Fruit fly (Drosophila melanogaster) whole organism, prepupa: ENCODE measurements around the gene tara.

Source experiments
- Blimp-1 ChIP-seq: fragments of 200-800 bp; sonication (Bioruptor generic); optimal IDR thresholded peaks from 3 replicates; lab custom pipeline; 2017; ENCODE audit warnings: missing biosample characterization, missing genetic modification characterization, mild to moderate bottlenecking, moderate library complexity, missing genetic modification reagents
- CG10631 ChIP-seq: fragments of 200-800 bp; sonication (Bioruptor generic); optimal IDR thresholded peaks from 2 replicates; lab custom pipeline; 2016; ENCODE audit warnings: missing biosample characterization, missing genetic modification characterization
- CG10669 ChIP-seq: fragments of 200-800 bp; sonication (Bioruptor generic); optimal IDR thresholded peaks from 3 replicates; lab custom pipeline; 2018; ENCODE audit warnings: missing biosample characterization, mild to moderate bottlenecking, missing genetic modification characterization, moderate library complexity
- CG11762 ChIP-seq: fragments of 200-800 bp; sonication (Bioruptor generic); optimal IDR thresholded peaks from 3 replicates; lab custom pipeline; 2016; ENCODE audit warnings: missing biosample characterization, missing genetic modification characterization; ENCODE audit not compliant: insufficient read depth
- CG11902 ChIP-seq: fragments of 200-800 bp; sonication (Bioruptor generic); optimal IDR thresholded peaks from 3 replicates; lab custom pipeline; 2016; ENCODE audit warnings: missing biosample characterization, missing genetic modification characterization
- CG15336 ChIP-seq: fragments of 200-800 bp; sonication (Bioruptor generic); IDR thresholded peaks from 2 replicates; pipeline ENCODE4 v1.3.6; 2022; ENCODE audit warnings: missing biosample characterization, missing genetic modification characterization
- CG1621 ChIP-seq: fragments of 200-800 bp; sonication (Bioruptor generic); optimal IDR thresholded peaks from 3 replicates; lab custom pipeline; 2018; ENCODE audit warnings: missing biosample characterization, mild to moderate bottlenecking, missing genetic modification characterization
- CG16779 ChIP-seq: fragments of 200-800 bp; sonication (Bioruptor generic); optimal IDR thresholded peaks from 3 replicates; lab custom pipeline; 2017; ENCODE audit warnings: missing biosample characterization, mild to moderate bottlenecking, missing genetic modification characterization
- CG3032 ChIP-seq: fragments of 200-800 bp; optimal IDR thresholded peaks from 2 replicates; lab custom pipeline; 2019; ENCODE audit warnings: missing biosample characterization, mild to moderate bottlenecking, missing genetic modification characterization, moderate library complexity
- CG31627 ChIP-seq: fragments of 200-800 bp; sonication (Bioruptor generic); optimal IDR thresholded peaks from 3 replicates; lab custom pipeline; 2016; ENCODE audit warnings: missing biosample characterization, missing genetic modification characterization
- CG32006 ChIP-seq: fragments of 200-800 bp; sonication (Bioruptor generic); optimal IDR thresholded peaks from 3 replicates; lab custom pipeline; 2017; ENCODE audit warnings: missing biosample characterization, mild to moderate bottlenecking, missing genetic modification characterization
- CG34406 ChIP-seq: fragments of 200-800 bp; sonication (Bioruptor generic); optimal IDR thresholded peaks from 3 replicates; lab custom pipeline; 2016; ENCODE audit warnings: missing biosample characterization, missing genetic modification characterization
- CG3919 ChIP-seq: fragments of 200-800 bp; sonication (Bioruptor generic); optimal IDR thresholded peaks from 3 replicates; lab custom pipeline; 2016; ENCODE audit warnings: missing biosample characterization, missing genetic modification characterization
- CG4318 ChIP-seq: fragments of 200-800 bp; sonication (Bioruptor generic); optimal IDR thresholded peaks from 3 replicates; lab custom pipeline; 2017; ENCODE audit warnings: missing biosample characterization, mild to moderate bottlenecking, missing genetic modification characterization
- CG6163 ChIP-seq: fragments of 200-800 bp; sonication (Bioruptor generic); IDR thresholded peaks from 3 replicates; pipeline ENCODE4 v1.3.6; 2022; ENCODE audit warnings: missing biosample characterization, missing genetic modification characterization
- CG6276 ChIP-seq: fragments of 200-800 bp; sonication (Bioruptor generic); optimal IDR thresholded peaks from 2 replicates; lab custom pipeline; 2017; ENCODE audit warnings: missing biosample characterization, mild to moderate bottlenecking, missing genetic modification characterization
- CG6792 ChIP-seq: fragments of 200-800 bp; sonication (Bioruptor generic); optimal IDR thresholded peaks from 3 replicates; lab custom pipeline; 2016; ENCODE audit warnings: missing biosample characterization, missing genetic modification characterization
- CG6854 ChIP-seq: fragments of 200-800 bp; sonication (Bioruptor generic); optimal IDR thresholded peaks from 2 replicates; lab custom pipeline; 2017; ENCODE audit warnings: missing biosample characterization, mild to moderate bottlenecking, missing genetic modification characterization
- CG7368 ChIP-seq: fragments of 200-800 bp; sonication (Bioruptor generic); optimal IDR thresholded peaks from 3 replicates; lab custom pipeline; 2016; ENCODE audit warnings: missing biosample characterization, missing genetic modification characterization
- CG8119 ChIP-seq: fragments of 200-800 bp; sonication (Bioruptor generic); IDR thresholded peaks from 3 replicates; pipeline ENCODE4 v1.3.6; 2022; ENCODE audit warnings: missing biosample characterization, missing genetic modification characterization
- CG8319 ChIP-seq: fragments of 200-800 bp; sonication (Bioruptor generic); optimal IDR thresholded peaks from 3 replicates; lab custom pipeline; 2016; ENCODE audit warnings: missing biosample characterization, missing genetic modification characterization
- CG8632 ChIP-seq: fragments of 200-800 bp; sonication (Bioruptor generic); optimal IDR thresholded peaks from 3 replicates; lab custom pipeline; 2016; ENCODE audit warnings: missing biosample characterization, missing genetic modification characterization
- Eip75B ChIP-seq: fragments of 200-800 bp; sonication (Bioruptor generic); optimal IDR thresholded peaks from 3 replicates; lab custom pipeline; 2016; ENCODE audit warnings: missing biosample characterization, missing genetic modification characterization
- Eip93F ChIP-seq: fragments of 200-800 bp; sonication (Bioruptor generic); optimal IDR thresholded peaks from 2 replicates; lab custom pipeline; 2016; ENCODE audit warnings: missing biosample characterization, mild to moderate bottlenecking, missing genetic modification characterization
- Ets96B ChIP-seq: fragments of 200-800 bp; optimal IDR thresholded peaks from 2 replicates; lab custom pipeline; 2019; ENCODE audit warnings: missing biosample characterization, mild to moderate bottlenecking, missing genetic modification characterization, moderate library complexity
- Gug ChIP-seq: fragments of 200-800 bp; sonication (Bioruptor generic); IDR thresholded peaks from 2 replicates; pipeline ENCODE4 v1.3.6; 2022; ENCODE audit warnings: missing biosample characterization, missing genetic modification characterization
- Hr38 ChIP-seq: sonication (Bioruptor generic); optimal IDR thresholded peaks from 2 replicates; lab custom pipeline; 2016; ENCODE audit warnings: missing biosample characterization, missing genetic modification characterization
- Hr39 ChIP-seq: fragments of 200-800 bp; sonication (Bioruptor generic); optimal IDR thresholded peaks from 2 replicates; lab custom pipeline; 2016; ENCODE audit warnings: missing biosample characterization, missing genetic modification characterization
- Hr4 ChIP-seq: fragments of 200-800 bp; sonication (Bioruptor generic); optimal IDR thresholded peaks from 3 replicates; lab custom pipeline; 2016; ENCODE audit warnings: missing biosample characterization, missing genetic modification characterization
- Met ChIP-seq: fragments of 200-800 bp; sonication (Bioruptor generic); optimal IDR thresholded peaks from 3 replicates; lab custom pipeline; 2016; ENCODE audit warnings: missing biosample characterization, missing genetic modification characterization
- OdsH ChIP-seq: fragments of 200-800 bp; sonication (Bioruptor generic); optimal IDR thresholded peaks from 3 replicates; lab custom pipeline; 2016; ENCODE audit warnings: missing biosample characterization, missing genetic modification characterization
- Smox ChIP-seq: fragments of 200-800 bp; sonication (Bioruptor generic); optimal IDR thresholded peaks from 3 replicates; lab custom pipeline; 2016; ENCODE audit warnings: missing biosample characterization, missing genetic modification characterization
- Sox102F ChIP-seq: fragments of 200-800 bp; sonication (Bioruptor generic); optimal IDR thresholded peaks from 2 replicates; lab custom pipeline; 2016; ENCODE audit warnings: missing biosample characterization, mild to moderate bottlenecking, missing genetic modification characterization
- Sox14 ChIP-seq: fragments of 200-800 bp; sonication (Bioruptor generic); optimal IDR thresholded peaks from 3 replicates; lab custom pipeline; 2016; ENCODE audit warnings: missing biosample characterization, missing genetic modification characterization
- achi ChIP-seq: fragments of 200-800 bp; sonication (Bioruptor generic); optimal IDR thresholded peaks from 3 replicates; lab custom pipeline; 2016; ENCODE audit warnings: missing biosample characterization, missing genetic modification characterization
- cyc ChIP-seq: fragments of 200-800 bp; sonication (Bioruptor generic); optimal IDR thresholded peaks from 3 replicates; lab custom pipeline; 2016; ENCODE audit warnings: missing biosample characterization, missing genetic modification characterization
- dac ChIP-seq: fragments of 200-800 bp; sonication (Bioruptor generic); optimal IDR thresholded peaks from 2 replicates; lab custom pipeline; 2017; ENCODE audit warnings: missing biosample characterization, mild to moderate bottlenecking, missing genetic modification characterization
- dsx ChIP-seq: fragments of 200-800 bp; optimal IDR thresholded peaks from 3 replicates; lab custom pipeline; 2019; ENCODE audit warnings: missing biosample characterization, mild to moderate bottlenecking, missing genetic modification characterization, moderate library complexity; ENCODE audit not compliant: poor library complexity, severe bottlenecking
- eg ChIP-seq: fragments of 200-800 bp; sonication (Bioruptor generic); IDR thresholded peaks from 3 replicates; pipeline ENCODE4 v1.3.6; 2022; ENCODE audit warnings: missing biosample characterization, missing genetic modification characterization
- fd85E ChIP-seq: fragments of 200-800 bp; sonication (Bioruptor generic); optimal IDR thresholded peaks from 3 replicates; lab custom pipeline; 2016; ENCODE audit warnings: missing biosample characterization, missing genetic modification characterization
- fkh ChIP-seq: fragments of 200-800 bp; sonication (Bioruptor generic); optimal IDR thresholded peaks from 3 replicates; lab custom pipeline; 2017; ENCODE audit warnings: missing biosample characterization, mild to moderate bottlenecking, missing genetic modification characterization, moderate library complexity
- lz ChIP-seq: fragments of 200-800 bp; sonication (Bioruptor generic); optimal IDR thresholded peaks from 3 replicates; lab custom pipeline; 2016; ENCODE audit warnings: missing biosample characterization, missing genetic modification characterization
- net ChIP-seq: fragments of 200-800 bp; sonication (Bioruptor generic); optimal IDR thresholded peaks from 3 replicates; lab custom pipeline; 2016; ENCODE audit warnings: missing biosample characterization, missing genetic modification characterization
- pdm3 ChIP-seq: fragments of 200-800 bp; sonication (Bioruptor generic); optimal IDR thresholded peaks from 3 replicates; lab custom pipeline; 2016; ENCODE audit warnings: missing biosample characterization, missing genetic modification characterization
- salr ChIP-seq, 2 experiments: fragments of 200-800 bp; sonication (Bioruptor generic); optimal IDR thresholded peaks; 3 replicates each; lab custom pipeline; 2016 to 2018; ENCODE audit warnings: missing biosample characterization in 2 of 2, missing genetic modification characterization in 2 of 2, mild to moderate bottlenecking in 1 of 2
- spab ChIP-seq: fragments of 200-800 bp; sonication (Bioruptor generic); optimal IDR thresholded peaks from 2 replicates; lab custom pipeline; 2017; ENCODE audit warnings: missing biosample characterization, mild to moderate bottlenecking, missing genetic modification characterization, missing genetic modification reagents
- ss ChIP-seq, 2 experiments: fragments of 200-800 bp; sonication (Bioruptor generic); optimal IDR thresholded peaks; 2 replicates in 1 of 2; 3 replicates in 1 of 2; lab custom pipeline; 2017 to 2018; ENCODE audit warnings: mild to moderate bottlenecking in 2 of 2, missing biosample characterization in 2 of 2, missing genetic modification characterization in 2 of 2, moderate library complexity in 1 of 2
- svp ChIP-seq: fragments of 200-800 bp; sonication (Bioruptor generic); peaks from one replicate; lab custom pipeline; 2016; ENCODE audit warnings: missing biosample characterization, missing genetic modification characterization
- topi ChIP-seq: fragments of 200-800 bp; sonication (Bioruptor generic); optimal IDR thresholded peaks from 3 replicates; lab custom pipeline; 2016; ENCODE audit warnings: missing biosample characterization, missing genetic modification characterization

The tara gene

dm6 chr3R:16249829-16250814 is 24.7 kb downstream of the tara start:
- peak; percentile 96 for TF ChIP-seq fkh (GFP tag; lab: Kevin White, UChicago)
- TF ChIP-seq salr (GFP tag; optimal IDR thresholded peaks at IDR 0.05; lab: Kevin White, UChicago) = peak in 1 of 2 experiments; percentile 26
- no peak for TF ChIP-seq eg (GFP tag; lab: Robert Waterston, UW)
- peak; percentile 65 for TF ChIP-seq CG3919 (GFP tag; lab: Kevin White, UChicago)
- TF ChIP-seq Gug (GFP tag; lab: Robert Waterston, UW) = no peak
- TF ChIP-seq Ets96B (tag; lab: Kevin White, UChicago) = peak; percentile 29
- peak; percentile 74 to 85 for TF ChIP-seq ss (GFP tag; optimal IDR thresholded peaks at IDR 0.05; lab: Kevin White, UChicago)
- peak; percentile 30 for TF ChIP-seq Blimp-1 (GFP tag; lab: Kevin White, UChicago)
- TF ChIP-seq topi (GFP tag; lab: Kevin White, UChicago) = peak; percentile 53
- no peak for TF ChIP-seq Hr38 (GFP tag; lab: Kevin White, UChicago)
- peak; percentile 70 for TF ChIP-seq CG31627 (GFP tag; lab: Kevin White, UChicago)
- TF ChIP-seq lz = peak; percentile 50
- TF ChIP-seq CG3032 (tag; lab: Kevin White, UChicago) = peak; percentile 37
- TF ChIP-seq dac (GFP tag; lab: Kevin White, UChicago) = peak; percentile 29
- peak; percentile 51 for TF ChIP-seq pdm3 (GFP tag; lab: Kevin White, UChicago)
- TF ChIP-seq CG8319 (GFP tag; lab: Kevin White, UChicago) = no peak
- peak; percentile 49 for TF ChIP-seq Met
- peak; percentile 29 for TF ChIP-seq Smox (GFP tag; lab: Kevin White, UChicago)
- TF ChIP-seq Sox14 (GFP tag; lab: Kevin White, UChicago) = peak; percentile 65
- TF ChIP-seq fd85E = no peak
- TF ChIP-seq CG11902 (GFP tag; lab: Kevin White, UChicago) = peak; percentile 14
- peak; percentile 65 for TF ChIP-seq net
- TF ChIP-seq CG16779 = peak; percentile 50
- TF ChIP-seq CG8119 = no peak
- TF ChIP-seq cyc (GFP tag; lab: Kevin White, UChicago) = peak; percentile 59
- no peak for TF ChIP-seq CG4318 (GFP tag; lab: Kevin White, UChicago)
- peak; percentile 94 for TF ChIP-seq svp (GFP tag; lab: Kevin White, UChicago)
- peak; percentile 45 for TF ChIP-seq CG34406 (GFP tag; lab: Kevin White, UChicago)
- peak; percentile 59 for TF ChIP-seq Hr4
- no peak for TF ChIP-seq CG8632 (GFP tag; lab: Kevin White, UChicago)
- TF ChIP-seq CG1621 (tag; lab: Kevin White, UChicago) = peak; percentile 29
- peak; percentile 69 for TF ChIP-seq Hr39 (GFP tag; lab: Kevin White, UChicago)
- TF ChIP-seq Eip93F = peak; percentile 62
- TF ChIP-seq CG10669 (GFP tag; lab: Kevin White, UChicago) = peak; percentile 27
- TF ChIP-seq CG15336 (GFP tag; lab: Robert Waterston, UW) = no peak
- TF ChIP-seq CG6854 (GFP tag; lab: Kevin White, UChicago) = peak; percentile 79
- no peak for TF ChIP-seq CG6163 (GFP tag; lab: Robert Waterston, UW)
- peak; percentile 55 for TF ChIP-seq dsx
- peak; percentile 3 for TF ChIP-seq CG11762
- peak; percentile 63 for TF ChIP-seq Eip75B (GFP tag; lab: Kevin White, UChicago)
- TF ChIP-seq CG32006 = peak; percentile 64
- peak; percentile 65 for TF ChIP-seq OdsH
- TF ChIP-seq Sox102F (GFP tag; lab: Kevin White, UChicago) = peak; percentile 71
- peak; percentile 59 for TF ChIP-seq CG7368 (GFP tag; lab: Kevin White, UChicago)
- TF ChIP-seq CG10631 (GFP tag; lab: Kevin White, UChicago) = peak; percentile 40
- TF ChIP-seq CG6792 (GFP tag; lab: Kevin White, UChicago) = peak; percentile 76
- peak; percentile 48 for TF ChIP-seq achi
- peak; percentile 35 for TF ChIP-seq CG6276 (GFP tag; lab: Kevin White, UChicago)
- peak; percentile 42 for TF ChIP-seq spab (GFP tag; lab: Kevin White, UChicago)
